Fruit fly (Drosophila melanogaster): ENCODE results near the gene CG14257.

Gene CG14257

DNA sequence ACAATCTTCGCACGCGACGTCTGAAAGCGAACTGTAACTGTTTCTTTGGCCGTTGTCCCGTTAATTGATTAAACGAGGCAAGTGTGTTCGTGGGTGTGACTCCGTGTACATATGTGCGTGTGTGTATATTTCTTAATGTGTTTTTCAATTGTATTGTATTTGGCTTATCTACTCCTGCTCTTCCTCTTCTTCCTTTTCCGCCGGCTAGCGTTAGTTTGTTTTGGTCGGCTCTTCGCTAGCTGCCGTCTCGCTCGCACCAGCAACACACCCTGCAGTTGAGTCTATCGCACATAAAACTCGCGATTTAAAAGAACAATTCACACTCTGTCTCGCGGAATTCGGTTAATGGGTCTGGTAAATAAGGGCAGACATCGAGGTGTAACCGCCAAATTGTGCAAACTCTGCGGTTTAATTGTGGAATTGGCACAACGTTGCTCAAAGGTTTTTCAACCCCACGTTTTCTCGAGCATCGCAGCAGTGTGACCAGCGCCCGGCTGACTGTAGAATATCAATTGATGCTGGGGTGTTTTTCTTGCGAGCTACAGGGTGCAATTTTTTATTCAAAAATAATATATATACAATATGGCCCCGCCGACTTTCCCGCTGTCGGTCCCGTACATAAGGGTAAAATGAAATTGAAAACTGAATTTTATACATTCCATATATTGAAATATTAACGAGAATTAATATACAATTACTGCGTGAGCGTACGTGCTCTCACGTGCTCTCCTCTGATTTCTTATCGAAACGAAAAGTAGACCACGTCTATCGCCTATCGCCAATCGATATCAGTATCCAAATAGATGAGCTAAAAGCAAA, 36.3 kb downstream of the CG14257 start, which contains the start of the genes gb and CG5815 (continued):
- TF ChIP-seq fd64A (GFP tag; optimal IDR thresholded peaks at IDR 0.05) (no peak), Oaz (GFP tag; IDR thresholded peaks at IDR 0.05) (peak; percentile 80), CG32767 (GFP tag; IDR thresholded peaks at IDR 0.05) (peak; percentile 80; the same call in 1 of the 2 replicates), CG4360 (GFP tag; IDR thresholded peaks at IDR 0.05) (peak; percentile 49; the same call in 1 of the 2 replicates), ttk (GFP tag; IDR thresholded peaks at IDR 0.05) (peak; percentile 89), Elba2 (GFP tag; optimal IDR thresholded peaks at IDR 0.05) (peak; percentile 66), CG12391 (tag; optimal IDR thresholded peaks at IDR 0.05) (peak; percentile 94), Ada2b (GFP tag; IDR thresholded peaks at IDR 0.05) (peak; percentile 91), CG8944 (GFP tag; optimal IDR thresholded peaks at IDR 0.05) (peak; percentile 65), pb (GFP tag; optimal IDR thresholded peaks at IDR 0.05) (no peak), amos (GFP tag; IDR thresholded peaks at IDR 0.05; ENCODE audit: partially characterized antibody) (peak; percentile 86), Deaf1 (tag; optimal IDR thresholded peaks at IDR 0.05) (no peak), fd96Cb (tag; optimal IDR thresholded peaks at IDR 0.05) (peak; percentile 89), YL-1 (GFP tag; optimal IDR thresholded peaks at IDR 0.05) (peak; percentile 93), Trl (optimal IDR thresholded peaks at IDR 0.05) (no peak), Trl (GFP tag; optimal IDR thresholded peaks at IDR 0.05) (peak; percentile 53), CG4820 (GFP tag; optimal IDR thresholded peaks at IDR 0.05) (peak; percentile 86), hth (optimal IDR thresholded peaks at IDR 0.05) (no peak), CG10209 (GFP tag; optimal IDR thresholded peaks at IDR 0.05) (peak; percentile 89), CG10366 (GFP tag; IDR thresholded peaks at IDR 0.05) (peak; percentile 98), crol (GFP tag; IDR thresholded peaks at IDR 0.05) (no peak), crc (GFP tag; optimal IDR thresholded peaks at IDR 0.05) (peak; percentile 49), CG18011 (GFP tag; optimal IDR thresholded peaks at IDR 0.05) (peak; percentile 80), CG4282 (GFP tag; optimal IDR thresholded peaks at IDR 0.05) (peak; percentile 32), Atf6 (GFP tag; IDR thresholded peaks at IDR 0.05) (peak; percentile 93), lbe (GFP tag; optimal IDR thresholded peaks at IDR 0.05) (peak; percentile 90), Dp (GFP tag; optimal IDR thresholded peaks at IDR 0.05) (peak; percentile 37), cas (GFP tag; IDR thresholded peaks at IDR 0.05) (peak; percentile 88), Dek (tag; optimal IDR thresholded peaks at IDR 0.05) (peak; percentile 86), Dad (GFP tag; optimal IDR thresholded peaks at IDR 0.05) (peak; percentile 82), CG30431 (GFP tag; optimal IDR thresholded peaks at IDR 0.05) (peak; percentile 89), Hey (tag; optimal IDR thresholded peaks at IDR 0.05) (peak; percentile 38), bsh (GFP tag; optimal IDR thresholded peaks at IDR 0.05) (peak; percentile 60 to 90), H15 (GFP tag; IDR thresholded peaks at IDR 0.05) (peak; percentile 86), lilli (GFP tag; optimal IDR thresholded peaks at IDR 0.05) (peak; percentile 96), Ravus (GFP tag; IDR thresholded peaks at IDR 0.05) (peak; percentile 68), Gug (GFP tag; IDR thresholded peaks at IDR 0.05) (peak; percentile 91), wdn (GFP tag; IDR thresholded peaks at IDR 0.05) (peak; percentile 89), CG1024 (GFP tag; IDR thresholded peaks at IDR 0.05) (peak; percentile 70; the same call in 1 of the 2 replicates), zfh1 (GFP tag; IDR thresholded peaks at IDR 0.05) (peak; percentile 93), Xrp1 (GFP tag; IDR thresholded peaks at IDR 0.05) (peak; percentile 95), hbn (GFP tag; IDR thresholded peaks at IDR 0.05; ENCODE audit: partially characterized antibody) (peak; percentile 94), onecut (GFP tag; IDR thresholded peaks at IDR 0.05) (peak; percentile 83), Sin3A (optimal IDR thresholded peaks at IDR 0.05) (peak; percentile 82), CG6813 (GFP tag; optimal IDR thresholded peaks at IDR 0.05) (peak; percentile 76), Lpt (GFP tag; optimal IDR thresholded peaks at IDR 0.05) (no peak), CG7745 (tag; optimal IDR thresholded peaks at IDR 0.05) (no peak), CG3407 (GFP tag; optimal IDR thresholded peaks at IDR 0.05) (peak; percentile 63), Fer1 (GFP tag; optimal IDR thresholded peaks at IDR 0.05) (peak; percentile 92), Hr3 (GFP tag; optimal IDR thresholded peaks at IDR 0.05) (peak; percentile 95), CG4404 (GFP tag; IDR thresholded peaks at IDR 0.05) (peak; percentile 85)

All from whole organism, embryonic.